Worm (Caenorhabditis elegans) whole organism, late embryonic: Measurements from ENCODE around the gene C25H3.14.

Experiments used
- ceh-18 ChIP-seq: sonication (generic microtip); optimal IDR thresholded peaks from 2 replicates; lab custom pipeline; 2016; ENCODE audit warnings: missing genetic modification characterization, missing compliant biosample characterization
- ceh-22 ChIP-seq: sonication (generic microtip); optimal IDR thresholded peaks from 2 replicates; lab custom pipeline; 2017; ENCODE audit warnings: missing biosample characterization, missing genetic modification characterization
- elt-2 ChIP-seq: sonication (generic microtip); optimal IDR thresholded peaks from 2 replicates; lab custom pipeline; 2016; ENCODE audit warnings: missing genetic modification reagents, missing genetic modification characterization, missing compliant biosample characterization
- hlh-13 ChIP-seq: fragments of 200-800 bp; sonication (Bioruptor generic); optimal IDR thresholded peaks from 2 replicates; lab custom pipeline; 2018; ENCODE audit warnings: mild to moderate bottlenecking, missing genetic modification characterization, missing compliant biosample characterization
- lim-6 ChIP-seq: sonication (generic microtip); optimal IDR thresholded peaks from 2 replicates; lab custom pipeline; 2016; ENCODE audit warnings: missing genetic modification characterization, missing compliant biosample characterization
- pha-4 ChIP-seq: fragments of 150-350 bp; optimal IDR thresholded peaks from 2 replicates; lab custom pipeline; 2018; ENCODE audit warnings: missing biosample characterization, missing genetic modification reagents, missing genetic modification characterization

DNA sequence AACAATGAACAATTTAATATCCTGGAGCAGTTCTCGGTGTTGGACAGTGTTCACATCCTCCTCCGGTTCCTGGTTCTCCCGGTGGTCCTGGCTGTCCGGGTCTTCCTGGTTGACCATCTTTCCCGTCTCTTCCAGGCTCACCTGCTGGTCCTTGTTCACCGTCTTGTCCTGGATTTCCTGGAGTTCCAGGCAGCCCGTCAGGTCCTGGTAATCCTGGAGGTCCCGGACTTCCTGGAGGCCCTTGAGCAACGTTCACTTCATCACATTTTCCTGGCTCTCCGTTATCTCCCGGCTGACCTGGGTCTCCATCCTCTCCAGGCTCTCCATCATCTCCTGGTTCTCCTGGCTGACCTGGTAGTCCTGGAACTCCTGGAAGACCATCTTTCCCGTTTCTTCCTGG, 43.5 kb upstream of the C25H3.14 start:
- TF ChIP-seq hlh-13, result no peak
- TF ChIP-seq elt-2 (tag; lab: Kevin White, UChicago), result no peak
- no peak for TF ChIP-seq pha-4
- no peak for TF ChIP-seq ceh-18
- TF ChIP-seq ceh-22, result no peak
- no peak for TF ChIP-seq lim-6 (tag; lab: Kevin White, UChicago)
